Worm (Caenorhabditis elegans): Measurements from ENCODE around the gene F54G2.1.
A peak's percentile ranks its signal among the peaks of the same experiment; 100 is the strongest.

Gene F54G2.1

DNA sequence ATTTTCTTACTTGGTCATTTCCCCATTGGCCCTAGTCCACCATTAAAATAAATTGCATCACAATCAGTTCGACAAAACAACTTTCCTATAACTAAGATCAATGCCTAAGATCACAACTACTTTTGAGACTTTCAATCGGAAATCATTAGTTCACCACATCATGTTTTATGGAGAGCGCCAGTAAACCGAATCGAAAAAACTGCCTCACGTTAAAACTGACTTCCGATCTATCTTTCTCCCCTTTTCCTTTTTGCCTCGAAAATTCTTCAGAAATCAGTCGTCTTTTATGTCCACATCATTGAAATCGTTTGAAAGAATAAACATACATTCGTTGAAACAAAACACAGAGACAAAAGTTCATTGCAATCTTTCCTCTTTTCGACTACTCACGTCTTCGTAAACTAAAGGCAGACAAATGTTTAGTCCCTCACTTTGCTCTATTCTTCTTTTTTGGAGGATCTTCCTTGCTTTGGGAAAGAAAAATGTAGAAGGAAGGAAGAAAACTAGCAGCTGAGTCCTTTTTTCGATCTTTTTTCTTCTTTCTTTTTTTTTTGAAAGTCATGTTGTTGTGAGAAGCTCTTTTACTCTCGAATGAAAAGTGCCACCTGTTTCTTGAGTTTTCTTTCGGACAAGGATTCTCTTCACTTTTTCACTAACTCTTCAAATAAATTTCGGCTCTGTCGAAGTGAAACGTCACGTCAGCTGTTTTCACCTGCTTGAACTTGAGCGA, 69.0 kb downstream of the F54G2.1 start:
- peak; percentile 83 for TF ChIP-seq fkh-10 (GFP tag; optimal IDR thresholded peaks at IDR 0.05)
- peak; percentile 30 for TF ChIP-seq nfya-1 (tag; optimal IDR thresholded peaks at IDR 0.05; ENCODE audit: insufficient read depth)
- no peak for TF ChIP-seq nhr-28 (tag; optimal IDR thresholded peaks at IDR 0.05)
- peak; percentile 23 for TF ChIP-seq elt-1 (tag; optimal IDR thresholded peaks at IDR 0.05)

DNA sequence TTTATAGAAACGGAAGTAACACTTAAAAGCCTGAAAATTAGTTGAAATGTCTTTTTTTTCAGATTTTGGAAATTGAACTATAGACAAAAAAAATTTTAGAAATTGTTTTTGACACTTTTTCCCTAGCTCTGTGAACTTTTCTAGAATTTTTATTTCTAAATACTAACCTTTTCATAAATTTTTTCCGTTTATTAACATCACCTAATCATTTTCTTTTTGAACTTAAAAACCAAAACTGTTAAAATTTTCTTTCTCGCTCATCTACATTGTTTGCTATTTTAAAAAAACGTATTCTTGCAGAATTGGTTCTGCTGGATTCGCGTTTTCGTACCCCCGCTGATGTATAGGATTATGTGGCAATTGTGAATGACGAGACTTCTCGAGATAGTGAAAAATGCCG, 70.5 kb downstream of the F54G2.1 start, which contains the start of the genes nhr-40 and T03G6.7:
Gene nhr-40, plus strand, starts transcription at position 301 of the 400 bp plus-strand sequence.
Gene T03G6.7, plus strand, starts transcription at position 337 of the 400 bp plus-strand sequence.
- TF ChIP-seq nhr-12 (tag; optimal IDR thresholded peaks at IDR 0.05) (no peak), pha-4 (tag; optimal IDR thresholded peaks at IDR 0.05) (no peak), ceh-16 (tag; optimal IDR thresholded peaks at IDR 0.05) (no peak), ZK546.5 (tag; optimal IDR thresholded peaks at IDR 0.05) (no peak), ceh-82 (tag; optimal IDR thresholded peaks at IDR 0.05) (no peak), unc-39 (tag; optimal IDR thresholded peaks at IDR 0.05) (no peak), aly-2 (tag; optimal IDR thresholded peaks at IDR 0.05) (no peak), unc-62 (GFP tag; optimal IDR thresholded peaks at IDR 0.05) (no peak), elt-2 (tag; optimal IDR thresholded peaks at IDR 0.05) (no peak), lin-39 (tag; optimal IDR thresholded peaks at IDR 0.05) (no peak), jun-1 (tag; optimal IDR thresholded peaks at IDR 0.05) (no peak), lin-15B (tag; optimal IDR thresholded peaks at IDR 0.05) (no peak), ceh-28 (tag; optimal IDR thresholded peaks at IDR 0.05) (no peak), elt-1 (tag; optimal IDR thresholded peaks at IDR 0.05) (no peak), elt-3 (tag; optimal IDR thresholded peaks at IDR 0.05) (no peak)

DNA sequence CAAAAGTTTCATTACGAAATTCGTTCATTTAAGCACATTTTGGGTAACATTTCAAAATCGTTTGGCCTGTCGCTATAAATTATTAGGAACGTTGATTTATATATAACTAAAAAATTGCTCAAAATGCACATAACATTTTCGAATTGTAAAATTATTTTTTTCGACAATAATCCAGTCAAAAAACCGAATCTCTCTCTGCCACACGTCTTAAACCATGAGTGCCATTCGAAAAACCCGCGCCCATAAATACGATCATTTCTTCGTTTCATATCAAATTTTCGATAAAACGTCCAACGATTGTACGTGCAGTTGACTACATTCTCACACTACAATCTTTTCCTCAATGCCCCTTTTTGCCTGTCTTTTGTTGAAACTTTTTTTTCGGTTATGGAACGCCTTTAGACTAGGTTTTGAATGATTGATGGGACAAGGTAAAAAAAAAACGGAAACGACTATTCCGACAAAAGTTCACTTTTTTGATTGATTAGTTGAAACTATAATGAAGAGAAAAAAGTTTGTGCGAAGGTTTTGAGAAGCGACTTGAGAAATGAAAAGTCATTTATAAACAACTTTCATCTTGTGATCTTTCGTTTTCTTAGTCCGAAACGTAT, 71.4 kb downstream of the F54G2.1 start:
- no peak for TF ChIP-seq nhr-11 (tag; optimal IDR thresholded peaks at IDR 0.05)
- TF ChIP-seq nhr-23 (tag; optimal IDR thresholded peaks at IDR 0.05): no peak
- peak; percentile 11 for TF ChIP-seq ztf-4 (tag; optimal IDR thresholded peaks at IDR 0.05)
- no peak for TF ChIP-seq R02D3.7 (tag; optimal IDR thresholded peaks at IDR 0.05)
- no peak for TF ChIP-seq ceh-82 (tag; optimal IDR thresholded peaks at IDR 0.05)
- TF ChIP-seq nhr-25 (tag; optimal IDR thresholded peaks at IDR 0.05): no peak
- TF ChIP-seq nhr-76 (tag; optimal IDR thresholded peaks at IDR 0.05): no peak
- no peak for TF ChIP-seq ZK546.5 (tag; optimal IDR thresholded peaks at IDR 0.05)
- peak; percentile 13 for TF ChIP-seq egl-5 (tag; optimal IDR thresholded peaks at IDR 0.05)
- TF ChIP-seq aly-2 (tag; optimal IDR thresholded peaks at IDR 0.05): no peak
- TF ChIP-seq nhr-77 (tag; optimal IDR thresholded peaks at IDR 0.05): no peak
- TF ChIP-seq pqm-1 (tag; optimal IDR thresholded peaks at IDR 0.05): no peak
- no peak for TF ChIP-seq nhr-28 (tag; optimal IDR thresholded peaks at IDR 0.05)
- TF ChIP-seq mml-1 (tag; optimal IDR thresholded peaks at IDR 0.05): no peak
- no peak for TF ChIP-seq unc-39 (tag; optimal IDR thresholded peaks at IDR 0.05)
- TF ChIP-seq ceh-9 (tag; optimal IDR thresholded peaks at IDR 0.05): no peak
- peak; percentile 42 for TF ChIP-seq pha-4 (tag; optimal IDR thresholded peaks at IDR 0.05)
- no peak for TF ChIP-seq lin-15B (tag; optimal IDR thresholded peaks at IDR 0.05)
- no peak for TF ChIP-seq snpc-4 (tag; optimal IDR thresholded peaks at IDR 0.05)
- TF ChIP-seq elt-3 (tag; optimal IDR thresholded peaks at IDR 0.05): no peak
- TF ChIP-seq unc-62 (GFP tag; optimal IDR thresholded peaks at IDR 0.05): no peak
- no peak for TF ChIP-seq lin-39 (tag; optimal IDR thresholded peaks at IDR 0.05)
- peak; percentile 32 for TF ChIP-seq elt-2 (tag; optimal IDR thresholded peaks at IDR 0.05)
- TF ChIP-seq fkh-10 (GFP tag; optimal IDR thresholded peaks at IDR 0.05): no peak
- TF ChIP-seq jun-1 (tag; optimal IDR thresholded peaks at IDR 0.05): no peak
- no peak for TF ChIP-seq skn-1 (tag; optimal IDR thresholded peaks at IDR 0.05)
- no peak for TF ChIP-seq elt-1 (tag; optimal IDR thresholded peaks at IDR 0.05)
- no peak for TF ChIP-seq daf-12 (tag; optimal IDR thresholded peaks at IDR 0.05)
- TF ChIP-seq ceh-28 (tag; optimal IDR thresholded peaks at IDR 0.05): no peak
- peak; percentile 6 for TF ChIP-seq nfya-1 (tag; optimal IDR thresholded peaks at IDR 0.05; ENCODE audit: insufficient read depth)
- TF ChIP-seq nhr-43 (tag; optimal IDR thresholded peaks at IDR 0.05; ENCODE audit: poor library complexity, severe bottlenecking): no peak
- peak; percentile 73 for TF ChIP-seq ama-1 (optimal IDR thresholded peaks at IDR 0.05)
- TF ChIP-seq lsy-12 (tag; optimal IDR thresholded peaks at IDR 0.05): no peak
- no peak for TF ChIP-seq mdl-1 (tag; optimal IDR thresholded peaks at IDR 0.05)
- no peak for TF ChIP-seq hmg-11 (tag; optimal IDR thresholded peaks at IDR 0.05)
- TF ChIP-seq egl-27 (tag; optimal IDR thresholded peaks at IDR 0.05): no peak
- no peak for TF ChIP-seq nhr-12 (tag; optimal IDR thresholded peaks at IDR 0.05)
- TF ChIP-seq fos-1 (tag; optimal IDR thresholded peaks at IDR 0.05): no peak
- TF ChIP-seq ceh-16 (tag; optimal IDR thresholded peaks at IDR 0.05): no peak
- TF ChIP-seq tbx-2 (tag; optimal IDR thresholded peaks at IDR 0.05): no peak
- no peak for TF ChIP-seq nhr-67 (tag; optimal IDR thresholded peaks at IDR 0.05)
- TF ChIP-seq eor-1 (tag; optimal IDR thresholded peaks at IDR 0.05): no peak
- no peak for TF ChIP-seq zag-1 (tag; optimal IDR thresholded peaks at IDR 0.05)
- TF ChIP-seq fkh-2 (tag; optimal IDR thresholded peaks at IDR 0.05): no peak
- no peak for TF ChIP-seq nhr-237 (tag; optimal IDR thresholded peaks at IDR 0.05)

Data from whole organism, L3 larva.